Fruit fly (Drosophila melanogaster): Measurements from ENCODE around the gene Pcp.

Pcp gene

dm6 chr2L:7050492-7051182 is 29.2 kb downstream of the Pcp start:
- TF ChIP-seq psq (GFP tag; optimal IDR thresholded peaks at IDR 0.05) (peak; percentile 59), fru (GFP tag; optimal IDR thresholded peaks at IDR 0.05) (peak; percentile 26), dsf (GFP tag; optimal IDR thresholded peaks at IDR 0.05; ENCODE audit: borderline replicate concordance) (no peak)

dm6 chr2L:7051740-7052139 is 30.3 kb downstream of the Pcp start:
- TF ChIP-seq Rel (GFP tag; optimal IDR thresholded peaks at IDR 0.05) (no peak), Rel (tag; optimal IDR thresholded peaks at IDR 0.05) (no peak), sage (GFP tag; optimal IDR thresholded peaks at IDR 0.05) (no peak), Hr83 (GFP tag; optimal IDR thresholded peaks at IDR 0.05; ENCODE audit: poor library complexity, severe bottlenecking) (no peak), CG32264 (GFP tag; optimal IDR thresholded peaks at IDR 0.05) (no peak), foxo (GFP tag; optimal IDR thresholded peaks at IDR 0.05) (no peak), CG9705 (GFP tag; optimal IDR thresholded peaks at IDR 0.05) (no peak), Sp1 (GFP tag; optimal IDR thresholded peaks at IDR 0.05) (no peak), dmrt93B (GFP tag; optimal IDR thresholded peaks at IDR 0.05) (no peak), Abd-B (GFP tag; optimal IDR thresholded peaks at IDR 0.05) (no peak)

dm6 chr2L:7056189-7056926 is 34.9 kb downstream of the Pcp start, which contains the start of gene Mnn1:
Mnn1 (plus strand) TSS chr2L:7056301.
- TF ChIP-seq Dif (GFP tag; optimal IDR thresholded peaks at IDR 0.05; ENCODE audit: partially characterized antibody) = peak; percentile 17
- peak; percentile 41 for TF ChIP-seq ey (GFP tag; optimal IDR thresholded peaks at IDR 0.05)
- no peak for TF ChIP-seq rgr (GFP tag; optimal IDR thresholded peaks at IDR 0.05)
- TF ChIP-seq woc (GFP tag; optimal IDR thresholded peaks at IDR 0.05) = no peak
- TF ChIP-seq sage (GFP tag; optimal IDR thresholded peaks at IDR 0.05) = no peak
- TF ChIP-seq dl (GFP tag; optimal IDR thresholded peaks at IDR 0.05; ENCODE audit: insufficient read depth in 1 of 2, partially characterized antibody in 2 of 2) = peak in 1 of 2 experiments; percentile 8
- peak; percentile 84 for TF ChIP-seq Hr83 (GFP tag; optimal IDR thresholded peaks at IDR 0.05; ENCODE audit: poor library complexity, severe bottlenecking)
- TF ChIP-seq Rel (GFP tag; optimal IDR thresholded peaks at IDR 0.05) = no peak
- peak; percentile 86 for TF ChIP-seq Rel (tag; optimal IDR thresholded peaks at IDR 0.05)
- peak; percentile 53 for TF ChIP-seq brk (GFP tag; optimal IDR thresholded peaks at IDR 0.05)
- TF ChIP-seq dsf (GFP tag; optimal IDR thresholded peaks at IDR 0.05; ENCODE audit: borderline replicate concordance) = peak; percentile 5
- peak; percentile 51 for TF ChIP-seq Sp1 (GFP tag; optimal IDR thresholded peaks at IDR 0.05)
- peak; percentile 36 for TF ChIP-seq CG9705 (GFP tag; optimal IDR thresholded peaks at IDR 0.05)
- TF ChIP-seq Myc (optimal IDR thresholded peaks at IDR 0.05) = peak; percentile 35
- peak; percentile 27 for TF ChIP-seq fru (GFP tag; optimal IDR thresholded peaks at IDR 0.05)
- TF ChIP-seq CrebA (GFP tag; optimal IDR thresholded peaks at IDR 0.05; ENCODE audit: borderline replicate concordance) = no peak
- peak; percentile 42 for TF ChIP-seq HLH106 (tag; optimal IDR thresholded peaks at IDR 0.05)
- TF ChIP-seq h (GFP tag; optimal IDR thresholded peaks at IDR 0.05) = peak; percentile 82
- peak; percentile 1 for TF ChIP-seq br (GFP tag; optimal IDR thresholded peaks at IDR 0.05)
- TF ChIP-seq Jra (GFP tag; optimal IDR thresholded peaks at IDR 0.05) = no peak
- TF ChIP-seq jim (GFP tag; optimal IDR thresholded peaks at IDR 0.05) = peak; percentile 66
- peak; percentile 17 for TF ChIP-seq sv (GFP tag; optimal IDR thresholded peaks at IDR 0.05)
- TF ChIP-seq psq (GFP tag; optimal IDR thresholded peaks at IDR 0.05) = peak; percentile 84
- TF ChIP-seq Vsx2 (GFP tag; optimal IDR thresholded peaks at IDR 0.05; ENCODE audit: partially characterized antibody) = peak; percentile 15
- peak in 1 of 2 experiments; percentile 56 for TF ChIP-seq foxo (GFP tag; optimal IDR thresholded peaks at IDR 0.05)

dm6 chr2L:7060751-7061150 is 39.3 kb downstream of the Pcp start, which contains the start of gene Mst27D:
Mst27D (minus strand) TSS chr2L:7060851.
- TF ChIP-seq rgr (GFP tag; optimal IDR thresholded peaks at IDR 0.05) = no peak
- TF ChIP-seq CG9705 (GFP tag; optimal IDR thresholded peaks at IDR 0.05) = no peak
- no peak for TF ChIP-seq Hnf4 (GFP tag; optimal IDR thresholded peaks at IDR 0.05)
- no peak for TF ChIP-seq h (GFP tag; optimal IDR thresholded peaks at IDR 0.05)
- TF ChIP-seq Abd-B (GFP tag; optimal IDR thresholded peaks at IDR 0.05) = no peak
- TF ChIP-seq pan (optimal IDR thresholded peaks at IDR 0.05) = no peak
- no peak for TF ChIP-seq fru (GFP tag; optimal IDR thresholded peaks at IDR 0.05)
- no peak for TF ChIP-seq Hr78 (GFP tag; optimal IDR thresholded peaks at IDR 0.05)
- TF ChIP-seq jim (GFP tag; optimal IDR thresholded peaks at IDR 0.05) = no peak
- TF ChIP-seq psq (GFP tag; optimal IDR thresholded peaks at IDR 0.05) = no peak
- no peak for TF ChIP-seq Rel (GFP tag; optimal IDR thresholded peaks at IDR 0.05)
- TF ChIP-seq Rel (tag; optimal IDR thresholded peaks at IDR 0.05) = no peak
- no peak for TF ChIP-seq br (GFP tag; optimal IDR thresholded peaks at IDR 0.05)
- no peak for TF ChIP-seq brk (GFP tag; optimal IDR thresholded peaks at IDR 0.05)
- TF ChIP-seq lola (GFP tag; optimal IDR thresholded peaks at IDR 0.05) = no peak
- TF ChIP-seq Dfd (GFP tag; optimal IDR thresholded peaks at IDR 0.05) = no peak
- TF ChIP-seq Jra (GFP tag; optimal IDR thresholded peaks at IDR 0.05) = no peak
